Worm (Caenorhabditis elegans): ENCODE measurements around the gene ZC317.6.

DNA sequence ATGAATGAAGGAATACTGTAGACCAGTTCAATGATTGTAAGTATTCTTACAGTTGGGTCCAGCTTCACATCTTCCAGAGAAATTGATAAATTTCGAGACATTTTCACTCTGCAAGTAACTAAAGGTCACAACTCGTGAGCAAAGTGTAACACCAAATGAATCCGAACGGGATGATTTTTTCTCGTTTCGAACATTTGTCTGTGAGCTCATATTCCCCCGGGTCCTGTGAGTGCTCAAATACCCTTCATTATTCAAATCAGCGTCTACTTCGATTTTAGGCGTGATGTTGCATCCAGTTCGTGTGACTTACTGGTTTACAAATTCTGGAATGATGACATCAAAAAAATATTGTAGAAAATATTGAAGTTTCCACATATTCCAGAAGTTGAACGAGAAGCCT, 3.1 kb downstream of the ZC317.6 start, which contains the start of gene srg-68:
- TF ChIP-seq W03F9.2 (tag; optimal IDR thresholded peaks at IDR 0.05), result no peak
- no peak for TF ChIP-seq him-1 (tag; optimal IDR thresholded peaks at IDR 0.05)
